Fruit fly (Drosophila melanogaster): Measurements from ENCODE around the gene CG33710.

The CG33710 gene

dm6 chr3L:19906780-19907705, 45.5 kb downstream of the CG33710 start (continued):
- no peak for TF ChIP-seq mam (GFP tag; optimal IDR thresholded peaks at IDR 0.05)
- peak; percentile 30 for TF ChIP-seq CG6765 (GFP tag; optimal IDR thresholded peaks at IDR 0.05)
- peak; percentile 0 for TF ChIP-seq CG8388 (GFP tag; optimal IDR thresholded peaks at IDR 0.05)
- TF ChIP-seq CG4854 (GFP tag; optimal IDR thresholded peaks at IDR 0.05): peak; percentile 41
- peak; percentile 89 for TF ChIP-seq cg (GFP tag; optimal IDR thresholded peaks at IDR 0.05)
- TF ChIP-seq toy (GFP tag; IDR thresholded peaks at IDR 0.05): peak; percentile 21; the same call in 1 of the 2 replicates
- no peak for TF ChIP-seq Bgb (GFP tag; IDR thresholded peaks at IDR 0.05; ENCODE audit: partially characterized antibody)
- TF ChIP-seq CG14014 (GFP tag; IDR thresholded peaks at IDR 0.05): peak; percentile 67; the same call in 1 of the 2 replicates
- TF ChIP-seq CG4730 (GFP tag; IDR thresholded peaks at IDR 0.05): no peak
- TF ChIP-seq CG3995 (GFP tag; optimal IDR thresholded peaks at IDR 0.05): no peak
- TF ChIP-seq CG16779 (GFP tag; IDR thresholded peaks at IDR 0.05): peak; percentile 44; the same call in 1 of the 2 replicates
- no peak for TF ChIP-seq Gsc (GFP tag; IDR thresholded peaks at IDR 0.05)
- TF ChIP-seq CG6654 (GFP tag; optimal IDR thresholded peaks at IDR 0.05): no peak
- TF ChIP-seq CG12071 (GFP tag; optimal IDR thresholded peaks at IDR 0.05): peak; percentile 90
- no peak for TF ChIP-seq ato (GFP tag; IDR thresholded peaks at IDR 0.05; ENCODE audit: partially characterized antibody)
- TF ChIP-seq CG1024 (GFP tag; IDR thresholded peaks at IDR 0.05): peak; percentile 72; the same call in 1 of the 2 replicates
- peak; percentile 21 for TF ChIP-seq Bteb2 (GFP tag; optimal IDR thresholded peaks at IDR 0.05)
- TF ChIP-seq Atf3 (GFP tag; optimal IDR thresholded peaks at IDR 0.05): no peak
- TF ChIP-seq Antp (GFP tag; optimal IDR thresholded peaks at IDR 0.05): peak; percentile 54
- TF ChIP-seq sob (GFP tag; IDR thresholded peaks at IDR 0.05): peak; percentile 55; the same call in 1 of the 2 replicates
- TF ChIP-seq CG10565 (GFP tag; optimal IDR thresholded peaks at IDR 0.05): no peak
- peak; percentile 73 for TF ChIP-seq CG15514 (GFP tag; optimal IDR thresholded peaks at IDR 0.05)
- peak; percentile 78 for TF ChIP-seq CHES-1-like (GFP tag; optimal IDR thresholded peaks at IDR 0.05)
- peak; percentile 92 for TF ChIP-seq kni (GFP tag; optimal IDR thresholded peaks at IDR 0.05)
- TF ChIP-seq h (optimal IDR thresholded peaks at IDR 0.05): no peak
- peak; percentile 69; the same call in 1 of the 2 replicates for TF ChIP-seq HLH3B (GFP tag; IDR thresholded peaks at IDR 0.05)
- peak; percentile 74; the same call in 2 of the 3 replicates for TF ChIP-seq gce (GFP tag; IDR thresholded peaks at IDR 0.05)
- TF ChIP-seq Dp (GFP tag; optimal IDR thresholded peaks at IDR 0.05): no peak
- TF ChIP-seq CG31365 (tag; optimal IDR thresholded peaks at IDR 0.05): peak; percentile 55
- peak; percentile 90 for TF ChIP-seq CG7987 (GFP tag; optimal IDR thresholded peaks at IDR 0.05)
- TF ChIP-seq CG11247 (GFP tag; IDR thresholded peaks at IDR 0.05): peak; percentile 79
- TF ChIP-seq ken (GFP tag; IDR thresholded peaks at IDR 0.05): peak; percentile 68; the same call in 2 of the 3 replicates
- peak; percentile 8 for TF ChIP-seq CG2116 (GFP tag; optimal IDR thresholded peaks at IDR 0.05)
- no peak for TF ChIP-seq mld (GFP tag; IDR thresholded peaks at IDR 0.05; ENCODE audit: partially characterized antibody)
- no peak for TF ChIP-seq Dip2 (GFP tag; IDR thresholded peaks at IDR 0.05)
- TF ChIP-seq CG13775 (GFP tag; optimal IDR thresholded peaks at IDR 0.05): peak; percentile 37
- TF ChIP-seq ranshi (GFP tag; IDR thresholded peaks at IDR 0.05): peak; percentile 66; the same call in 1 of the 2 replicates
- TF ChIP-seq eve (GFP tag; optimal IDR thresholded peaks at IDR 0.05): peak in 1 of 2 experiments; percentile 81
- TF ChIP-seq lmd (GFP tag; IDR thresholded peaks at IDR 0.05): no peak
- TF ChIP-seq Hand (GFP tag; optimal IDR thresholded peaks at IDR 0.05): no peak
- peak; percentile 44 for TF ChIP-seq fd96Cb (tag; optimal IDR thresholded peaks at IDR 0.05)
- TF ChIP-seq insv (GFP tag; optimal IDR thresholded peaks at IDR 0.05): peak in 1 of 2 experiments; percentile 43
- TF ChIP-seq aop (GFP tag; IDR thresholded peaks at IDR 0.05): no peak
- TF ChIP-seq ems (GFP tag; optimal IDR thresholded peaks at IDR 0.05): peak; percentile 20
- peak; percentile 40 for TF ChIP-seq CG2120 (GFP tag; optimal IDR thresholded peaks at IDR 0.05)
- peak; percentile 12 for TF ChIP-seq tin (GFP tag; optimal IDR thresholded peaks at IDR 0.05)
- TF ChIP-seq Gug (GFP tag; IDR thresholded peaks at IDR 0.05): no peak
- peak; percentile 19 for TF ChIP-seq lbe (GFP tag; optimal IDR thresholded peaks at IDR 0.05)
- TF ChIP-seq CG17361 (GFP tag; IDR thresholded peaks at IDR 0.05): peak; percentile 40; the same call in 1 of the 3 replicates

Measured in whole organism, embryonic.